Fruit fly (Drosophila melanogaster): Measurements from ENCODE around the gene Rsod.

Rsod gene

dm6 chr3R:30183872-30184271 lies 12.9 kb upstream of the Rsod start:
- TF ChIP-seq psq (optimal IDR thresholded peaks at IDR 0.05) = no peak
- no peak for TF ChIP-seq CG8478 (optimal IDR thresholded peaks at IDR 0.05)
- TF ChIP-seq pan (optimal IDR thresholded peaks at IDR 0.05) = no peak
- TF ChIP-seq usp (GFP tag; optimal IDR thresholded peaks at IDR 0.05) = no peak
- no peak for TF ChIP-seq EcR (GFP tag; optimal IDR thresholded peaks at IDR 0.05)
- no peak for TF ChIP-seq Dll (optimal IDR thresholded peaks at IDR 0.05)

- TF ChIP-seq psq (optimal IDR thresholded peaks at IDR 0.05) (no peak), CG8478 (optimal IDR thresholded peaks at IDR 0.05) (no peak), usp (GFP tag; optimal IDR thresholded peaks at IDR 0.05) (no peak), Dll (optimal IDR thresholded peaks at IDR 0.05) (no peak), pan (optimal IDR thresholded peaks at IDR 0.05) (no peak), EcR (GFP tag; optimal IDR thresholded peaks at IDR 0.05) (no peak)
Measured at dm6 chr3R:30179934-30180333, 8.9 kb upstream of the Rsod start, which contains the start of gene Bet5. Gene Bet5, plus strand, starts transcription at chr3R:30180232.

- TF ChIP-seq psq (optimal IDR thresholded peaks at IDR 0.05) = no peak
- no peak for TF ChIP-seq EcR (GFP tag; optimal IDR thresholded peaks at IDR 0.05)
- no peak for TF ChIP-seq usp (GFP tag; optimal IDR thresholded peaks at IDR 0.05)
- no peak for TF ChIP-seq CG8478 (optimal IDR thresholded peaks at IDR 0.05)
- no peak for TF ChIP-seq pan (optimal IDR thresholded peaks at IDR 0.05)
- no peak for TF ChIP-seq Dll (optimal IDR thresholded peaks at IDR 0.05)
Measured at dm6 chr3R:30177494-30177893, 6.5 kb upstream of the Rsod start, which contains the start of the genes CG1983 and CG15530. Gene CG1983, minus strand, starts transcription at chr3R:30177700. Gene CG15530, plus strand, starts transcription at chr3R:30177877.

dm6 chr3R:30176314-30176713 lies 5.3 kb upstream of the Rsod start:
- TF ChIP-seq psq (optimal IDR thresholded peaks at IDR 0.05) = no peak
- no peak for TF ChIP-seq EcR (GFP tag; optimal IDR thresholded peaks at IDR 0.05)
- TF ChIP-seq pan (optimal IDR thresholded peaks at IDR 0.05) = no peak
- TF ChIP-seq Dll (optimal IDR thresholded peaks at IDR 0.05) = no peak
- TF ChIP-seq usp (GFP tag; optimal IDR thresholded peaks at IDR 0.05) = no peak
- TF ChIP-seq CG8478 (optimal IDR thresholded peaks at IDR 0.05) = no peak

- TF ChIP-seq EcR (GFP tag; optimal IDR thresholded peaks at IDR 0.05) = no peak
- TF ChIP-seq pan (optimal IDR thresholded peaks at IDR 0.05) = no peak
- no peak for TF ChIP-seq usp (GFP tag; optimal IDR thresholded peaks at IDR 0.05)
- TF ChIP-seq psq (optimal IDR thresholded peaks at IDR 0.05) = no peak
- no peak for TF ChIP-seq CG8478 (optimal IDR thresholded peaks at IDR 0.05)
- TF ChIP-seq Dll (optimal IDR thresholded peaks at IDR 0.05) = no peak
Measured at dm6 chr3R:30175045-30175589, 4.1 kb upstream of the Rsod start.

- TF ChIP-seq psq (optimal IDR thresholded peaks at IDR 0.05) (no peak), pan (optimal IDR thresholded peaks at IDR 0.05) (no peak), usp (GFP tag; optimal IDR thresholded peaks at IDR 0.05) (no peak), CG8478 (optimal IDR thresholded peaks at IDR 0.05) (no peak), EcR (GFP tag; optimal IDR thresholded peaks at IDR 0.05) (no peak)
Measured at dm6 chr3R:30174160-30175002, 3.4 kb upstream of the Rsod start, which contains the start of gene Mlc2. Gene Mlc2, minus strand, starts transcription at chr3R:30174551.

- TF ChIP-seq CG8478 (optimal IDR thresholded peaks at IDR 0.05) (no peak), psq (optimal IDR thresholded peaks at IDR 0.05) (no peak), EcR (GFP tag; optimal IDR thresholded peaks at IDR 0.05) (no peak), pan (optimal IDR thresholded peaks at IDR 0.05) (no peak), Dll (optimal IDR thresholded peaks at IDR 0.05) (no peak), usp (GFP tag; optimal IDR thresholded peaks at IDR 0.05) (no peak)
Measured at dm6 chr3R:30166159-30166784, 4.7 kb downstream of the Rsod start, which contains the start of gene VhaAC45RP. Gene VhaAC45RP, minus strand, starts transcription at chr3R:30166419.

dm6 chr3R:30164162-30164561 lies 6.8 kb downstream of the Rsod start:
- no peak for TF ChIP-seq EcR (GFP tag; optimal IDR thresholded peaks at IDR 0.05)
- TF ChIP-seq pan (optimal IDR thresholded peaks at IDR 0.05) = no peak
- no peak for TF ChIP-seq psq (optimal IDR thresholded peaks at IDR 0.05)
- TF ChIP-seq Dll (optimal IDR thresholded peaks at IDR 0.05) = no peak
- TF ChIP-seq CG8478 (optimal IDR thresholded peaks at IDR 0.05) = no peak
- TF ChIP-seq usp (GFP tag; optimal IDR thresholded peaks at IDR 0.05) = no peak

- TF ChIP-seq EcR (GFP tag; optimal IDR thresholded peaks at IDR 0.05) (no peak), psq (optimal IDR thresholded peaks at IDR 0.05) (no peak), Dll (optimal IDR thresholded peaks at IDR 0.05) (no peak), usp (GFP tag; optimal IDR thresholded peaks at IDR 0.05) (no peak)
Measured at dm6 chr3R:30163228-30163627, 7.8 kb downstream of the Rsod start.

- no peak for TF ChIP-seq EcR (GFP tag; optimal IDR thresholded peaks at IDR 0.05)
Measured at dm6 chr3R:30160312-30160942, 10.6 kb downstream of the Rsod start, which contains the start of gene CG11498. Gene CG11498, minus strand, starts transcription at chr3R:30160473.

dm6 chr3R:30153864-30154263 lies 17.1 kb downstream of the Rsod start:
- TF ChIP-seq psq (optimal IDR thresholded peaks at IDR 0.05) (no peak), EcR (GFP tag; optimal IDR thresholded peaks at IDR 0.05) (no peak), CG8478 (optimal IDR thresholded peaks at IDR 0.05) (no peak), usp (GFP tag; optimal IDR thresholded peaks at IDR 0.05) (no peak), pan (optimal IDR thresholded peaks at IDR 0.05) (no peak), Dll (optimal IDR thresholded peaks at IDR 0.05) (no peak)
